Fruit fly (Drosophila melanogaster) whole organism, wandering third instar larva: ENCODE data around the gene stai.

Experiments
- Abd-B ChIP-seq: fragments of >200 bp; optimal IDR thresholded peaks from 2 replicates; lab custom pipeline; 2017; ENCODE audit warnings: missing biosample characterization, missing genetic modification characterization
- CrebA ChIP-seq: fragments of 200-800 bp; sonication (Bioruptor generic); optimal IDR thresholded peaks from 2 replicates; lab custom pipeline; 2016; ENCODE audit warnings: missing biosample characterization, mild to moderate bottlenecking, missing genetic modification characterization, borderline replicate concordance
- Dfd ChIP-seq: fragments of >200 bp; optimal IDR thresholded peaks from 2 replicates; lab custom pipeline; 2017; ENCODE audit warnings: missing biosample characterization, missing genetic modification characterization
- Dif ChIP-seq: fragments of 200-275, 200-300 bp; sonication (Bioruptor generic); optimal IDR thresholded peaks from 2 replicates; lab custom pipeline; 2018; ENCODE audit warnings: missing biosample characterization, missing genetic modification characterization; ENCODE audit not compliant: partially characterized antibody
- Jra ChIP-seq: sonication (Bioruptor generic); optimal IDR thresholded peaks from 2 replicates; lab custom pipeline; 2016; ENCODE audit warnings: missing biosample characterization, missing genetic modification characterization
- Mio ChIP-seq: sonication (Bioruptor generic); optimal IDR thresholded peaks from 2 replicates; lab custom pipeline; 2016; ENCODE audit warnings: missing biosample characterization, missing genetic modification characterization
- Rel ChIP-seq, 2 experiments: fragments of 200-800 bp; sonication (Bioruptor generic) in 1 of 2; optimal IDR thresholded peaks; 2 replicates in 1 of 2; 3 replicates in 1 of 2; lab custom pipeline; 2016 to 2019; ENCODE audit warnings: mild to moderate bottlenecking in 2 of 2, missing biosample characterization in 2 of 2, missing genetic modification characterization in 2 of 2, moderate library complexity in 1 of 2
- Vsx2 ChIP-seq: fragments of 200-300, 225-300 bp; sonication (Bioruptor generic); optimal IDR thresholded peaks from 2 replicates; lab custom pipeline; 2018; ENCODE audit warnings: missing biosample characterization, missing genetic modification characterization; ENCODE audit not compliant: partially characterized antibody
- ey ChIP-seq: fragments of 200-800 bp; sonication (Bioruptor generic); optimal IDR thresholded peaks from 2 replicates; lab custom pipeline; 2016; ENCODE audit warnings: missing biosample characterization, missing genetic modification characterization
- lola ChIP-seq: fragments of >200 bp; optimal IDR thresholded peaks from 2 replicates; lab custom pipeline; 2017; ENCODE audit warnings: missing biosample characterization, missing genetic modification characterization
- psq ChIP-seq: fragments of 200-800 bp; sonication (Bioruptor generic); optimal IDR thresholded peaks from 3 replicates; lab custom pipeline; 2017; ENCODE audit warnings: missing biosample characterization, mild to moderate bottlenecking, missing genetic modification characterization, moderate library complexity
- tai ChIP-seq: sonication (Bioruptor generic); optimal IDR thresholded peaks from 2 replicates; lab custom pipeline; 2016; ENCODE audit warnings: missing biosample characterization, missing genetic modification characterization

DNA sequence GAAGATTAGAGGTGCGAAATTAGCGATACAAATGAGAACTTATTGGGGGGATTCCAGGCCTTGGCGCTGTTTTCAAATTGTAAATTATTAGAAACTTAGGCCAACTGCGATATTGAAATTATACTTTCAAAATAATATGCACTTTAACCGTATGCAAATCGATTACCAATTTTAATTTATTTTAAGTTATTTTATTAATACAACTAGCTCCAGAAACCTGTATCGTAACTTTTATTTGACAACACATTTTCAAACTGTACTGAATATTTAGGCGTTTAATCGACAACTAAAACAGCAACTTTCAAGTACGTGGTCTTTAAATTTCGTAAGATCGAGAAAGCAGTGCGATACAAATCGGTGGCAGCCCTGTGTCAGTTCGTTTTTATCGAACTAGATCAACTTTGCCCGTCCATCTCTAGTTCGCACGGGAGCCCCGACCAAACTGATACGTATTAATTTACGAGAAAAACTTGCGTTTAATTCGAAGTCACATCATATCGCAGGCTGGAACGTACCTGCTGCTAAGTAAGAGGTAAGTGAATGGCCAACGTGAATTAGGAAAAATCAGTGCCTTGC is 29.4 kb upstream of the stai start, which contains the start of the genes CG9154 and Kr-h2:
- TF ChIP-seq ey (GFP tag; lab: Kevin White, UChicago): no peak
- no peak for TF ChIP-seq CrebA
- no peak for TF ChIP-seq tai (GFP tag; lab: Kevin White, UChicago)
- TF ChIP-seq Rel (GFP tag; optimal IDR thresholded peaks at IDR 0.05; lab: Kevin White, UChicago): no peak
- TF ChIP-seq Rel (tag; optimal IDR thresholded peaks at IDR 0.05; lab: Kevin White, UChicago): peak; percentile 57
- peak; percentile 35 for TF ChIP-seq psq (GFP tag; lab: Kevin White, UChicago)
- TF ChIP-seq Mio (GFP tag; lab: Kevin White, UChicago): no peak
- TF ChIP-seq lola: no peak
- TF ChIP-seq Dif (GFP tag; lab: Kevin White, UChicago): no peak
- no peak for TF ChIP-seq Abd-B
- TF ChIP-seq Jra (GFP tag; lab: Kevin White, UChicago): peak; percentile 11
- no peak for TF ChIP-seq Vsx2
- no peak for TF ChIP-seq Dfd (GFP tag; lab: Kevin White, UChicago)
